Fruit fly (Drosophila melanogaster) whole organism, embryonic: Measurements from ENCODE around the gene Rtnl2.

Source experiments
- Bteb2 ChIP-seq: fragments of 200-800 bp; sonication (Bioruptor generic); optimal IDR thresholded peaks from 2 replicates; lab custom pipeline; 2016; ENCODE audit warnings: missing biosample characterization, missing genetic modification characterization
- CG12071 ChIP-seq: fragments of 200-800 bp; sonication (Bioruptor generic); optimal IDR thresholded peaks from 3 replicates; lab custom pipeline; 2018; ENCODE audit warnings: missing biosample characterization, mild to moderate bottlenecking, missing genetic modification characterization
- CG12769 ChIP-seq: fragments of 200-800 bp; sonication (Bioruptor generic); optimal IDR thresholded peaks from 2 replicates; lab custom pipeline; 2019; ENCODE audit warnings: missing biosample characterization, mild to moderate bottlenecking, missing genetic modification characterization, moderate library complexity
- CG15011 ChIP-seq: fragments of 200-800 bp; sonication (Bioruptor generic); optimal IDR thresholded peaks from 3 replicates; lab custom pipeline; 2018; ENCODE audit warnings: missing biosample characterization, mild to moderate bottlenecking, missing genetic modification characterization
- CG15269 ChIP-seq: fragments of 200-800 bp; sonication (Bioruptor generic); optimal IDR thresholded peaks from 2 replicates; lab custom pipeline; 2018; ENCODE audit warnings: missing biosample characterization, mild to moderate bottlenecking, missing genetic modification characterization, moderate library complexity
- CG17912 ChIP-seq: fragments of 200-800 bp; sonication (Bioruptor generic); optimal IDR thresholded peaks from 2 replicates; lab custom pipeline; 2018; ENCODE audit warnings: missing biosample characterization, mild to moderate bottlenecking, missing genetic modification characterization
- CG32532 ChIP-seq: fragments of 200-800 bp; sonication (Bioruptor generic); IDR thresholded peaks from 2 replicates; pipeline ENCODE4 v1.3.6; 2022; ENCODE audit warnings: missing biosample characterization, missing genetic modification characterization
- CG4617 ChIP-seq: fragments of 200-800 bp; sonication (Bioruptor generic); optimal IDR thresholded peaks from 3 replicates; lab custom pipeline; 2016; ENCODE audit warnings: missing biosample characterization, missing genetic modification characterization, borderline replicate concordance
- CG5953 ChIP-seq: fragments of 200-800 bp; sonication (Bioruptor generic); IDR thresholded peaks from 2 replicates; pipeline ENCODE4 v1.3.6; 2022; ENCODE audit warnings: missing biosample characterization, missing genetic modification characterization
- CG7357 ChIP-seq: fragments of 200-800 bp; sonication (Bioruptor generic); IDR thresholded peaks from 3 replicates; pipeline ENCODE4 v1.3.6; 2022; ENCODE audit warnings: missing biosample characterization, missing genetic modification characterization
- CG7745 ChIP-seq: fragments of 200-800 bp; sonication (Bioruptor generic); optimal IDR thresholded peaks from 2 replicates; lab custom pipeline; 2018; ENCODE audit warnings: missing biosample characterization, mild to moderate bottlenecking, missing genetic modification characterization, moderate library complexity
- CG7786 ChIP-seq: fragments of 200-800 bp; sonication (Bioruptor generic); optimal IDR thresholded peaks from 2 replicates; lab custom pipeline; 2016; ENCODE audit warnings: missing biosample characterization, missing genetic modification characterization
- CG8359 ChIP-seq: fragments of 200-800 bp; sonication (Bioruptor generic); optimal IDR thresholded peaks from 2 replicates; lab custom pipeline; 2017; ENCODE audit warnings: missing biosample characterization, mild to moderate bottlenecking, missing genetic modification characterization, borderline replicate concordance
- CG8924 ChIP-seq: fragments of 200-800 bp; optimal IDR thresholded peaks from 3 replicates; lab custom pipeline; 2019; ENCODE audit warnings: missing biosample characterization, mild to moderate bottlenecking, missing genetic modification characterization, moderate library complexity
- CoRest ChIP-seq: fragments of 200-800 bp; sonication (Bioruptor generic); optimal IDR thresholded peaks from 3 replicates; lab custom pipeline; 2018; ENCODE audit warnings: missing biosample characterization, mild to moderate bottlenecking, missing genetic modification characterization, moderate library complexity
- Dll ChIP-seq: fragments of 200-800 bp; sonication (Bioruptor generic); IDR thresholded peaks from 4 replicates; pipeline ENCODE4 v1.3.6; 2022; ENCODE audit warnings: missing biosample characterization, missing genetic modification characterization; ENCODE audit not compliant: partially characterized antibody
- Doc2 ChIP-seq: fragments of 200-800 bp; sonication (Bioruptor generic); IDR thresholded peaks from 2 replicates; pipeline ENCODE4 v1.3.6; 2022; ENCODE audit warnings: missing biosample characterization, missing genetic modification characterization
- Drgx ChIP-seq: fragments of 200-800 bp; sonication (Bioruptor generic); IDR thresholded peaks from 2 replicates; pipeline ENCODE4 v1.3.6; 2022; ENCODE audit warnings: missing biosample characterization, missing genetic modification characterization
- Elba2 ChIP-seq: fragments of 200-800 bp; sonication (Bioruptor generic); optimal IDR thresholded peaks from 3 replicates; lab custom pipeline; 2016; ENCODE audit warnings: missing biosample characterization, missing genetic modification characterization
- Gsc ChIP-seq: fragments of 200-800 bp; sonication (Bioruptor generic); IDR thresholded peaks from 2 replicates; pipeline ENCODE4 v1.3.6; 2022; ENCODE audit warnings: missing biosample characterization, missing genetic modification characterization
- Hr51 ChIP-seq, 2 experiments: fragments of 200-800 bp; sonication (Bioruptor generic); optimal IDR thresholded peaks; 2 replicates in 1 of 2; 3 replicates in 1 of 2; lab custom pipeline; 2016 to 2018; ENCODE audit warnings: missing biosample characterization in 2 of 2, missing genetic modification characterization in 2 of 2, mild to moderate bottlenecking in 1 of 2, moderate library complexity in 1 of 2
- Hr78 ChIP-seq, 2 experiments: fragments of 200-800 bp in 1 of 2; fragments of >200 bp in 1 of 2; sonication (Bioruptor generic) in 1 of 2; optimal IDR thresholded peaks; 2 replicates each; lab custom pipeline; 2017 to 2019; ENCODE audit warnings: missing biosample characterization in 2 of 2, missing genetic modification characterization in 2 of 2, mild to moderate bottlenecking in 1 of 2, moderate library complexity in 1 of 2
- Med ChIP-seq: fragments of 200-800 bp; sonication (Bioruptor generic); peaks from one replicate; lab custom pipeline; 2016; ENCODE audit warnings: missing biosample characterization, missing genetic modification characterization, mild to moderate bottlenecking, inconsistent platforms, moderate library complexity
- abd-A ChIP-seq: fragments of 200-800 bp; sonication (Bioruptor generic); optimal IDR thresholded peaks from 3 replicates; lab custom pipeline; 2019; ENCODE audit warnings: missing biosample characterization, mild to moderate bottlenecking, missing genetic modification characterization, moderate library complexity
- bowl ChIP-seq: fragments of 200-800 bp; sonication (Bioruptor generic); IDR thresholded peaks from 2 replicates; pipeline ENCODE4 v1.3.6; 2022; ENCODE audit warnings: missing biosample characterization, missing genetic modification characterization
- chif ChIP-seq, 2 experiments: fragments of 200-800 bp; sonication (Bioruptor generic); optimal IDR thresholded peaks; 3 replicates each; lab custom pipeline; 2016; ENCODE audit warnings: missing biosample characterization in 2 of 2, missing genetic modification characterization in 2 of 2
- chinmo ChIP-seq: fragments of 200-800 bp; sonication (Bioruptor generic); IDR thresholded peaks from 4 replicates; pipeline ENCODE4 v1.3.6; 2022; ENCODE audit warnings: missing biosample characterization, missing genetic modification characterization; ENCODE audit not compliant: partially characterized antibody
- ci ChIP-seq: fragments of 200-800 bp; sonication (Bioruptor generic); IDR thresholded peaks from 3 replicates; pipeline ENCODE4 v1.3.6; 2022; ENCODE audit warnings: missing biosample characterization, missing genetic modification characterization
- dmrt99B ChIP-seq: fragments of 200-800 bp; sonication (Bioruptor generic); optimal IDR thresholded peaks from 2 replicates; lab custom pipeline; 2018; ENCODE audit warnings: missing biosample characterization, mild to moderate bottlenecking, missing genetic modification characterization, moderate library complexity
- esg ChIP-seq: fragments of 200-800 bp; sonication (Bioruptor generic); conservative IDR thresholded peaks from 2 replicates; pipeline ENCODE4 v1.3.6; 2022; ENCODE audit warnings: missing biosample characterization, missing genetic modification characterization
- gcm ChIP-seq: fragments of 200-800 bp; sonication (Bioruptor generic); optimal IDR thresholded peaks from 2 replicates; lab custom pipeline; 2019; ENCODE audit warnings: missing biosample characterization, mild to moderate bottlenecking, missing genetic modification characterization, moderate library complexity
- gem ChIP-seq: fragments of 200-800 bp; sonication (Bioruptor generic); optimal IDR thresholded peaks from 2 replicates; lab custom pipeline; 2019; ENCODE audit warnings: missing biosample characterization, mild to moderate bottlenecking, missing genetic modification characterization, moderate library complexity
- hb ChIP-seq: fragments of 200-800 bp; sonication (Bioruptor generic); IDR thresholded peaks from 3 replicates; pipeline ENCODE4 v1.3.6; 2022; ENCODE audit warnings: missing biosample characterization, missing genetic modification characterization; ENCODE audit not compliant: partially characterized antibody
- hkb ChIP-seq, 2 experiments: fragments of 200-800 bp in 1 of 2; fragments of >200 bp in 1 of 2; sonication (Bioruptor generic) in 1 of 2; IDR thresholded peaks in 1 of 2; optimal IDR thresholded peaks in 1 of 2; 2 replicates each; pipeline versions ENCODE4 v1.3.6 to Lab custom; 2017 to 2022; ENCODE audit warnings: missing biosample characterization in 1 of 2, missing genetic modification characterization in 1 of 2
- lov ChIP-seq, 2 experiments: fragments of 200-800 bp in 1 of 2; fragments of >200 bp in 1 of 2; sonication (Bioruptor generic) in 1 of 2; IDR thresholded peaks in 1 of 2; optimal IDR thresholded peaks in 1 of 2; 2 replicates in 1 of 2; 3 replicates in 1 of 2; pipeline versions ENCODE4 v1.3.6 to Lab custom; 2017 to 2022; ENCODE audit warnings: missing biosample characterization in 1 of 2, missing genetic modification characterization in 1 of 2
- ranshi ChIP-seq: fragments of 200-800 bp; sonication (Bioruptor generic); IDR thresholded peaks from 2 replicates; pipeline ENCODE4 v1.3.6; 2022; ENCODE audit warnings: missing biosample characterization, missing genetic modification characterization
- rib ChIP-seq: fragments of 200-800 bp; sonication (Bioruptor generic); IDR thresholded peaks from 2 replicates; pipeline ENCODE4 v1.3.6; 2022; ENCODE audit warnings: missing biosample characterization, missing genetic modification characterization
- run ChIP-seq: fragments of 200-800 bp; sonication (Bioruptor generic); optimal IDR thresholded peaks from 3 replicates; lab custom pipeline; 2018; ENCODE audit warnings: missing biosample characterization, mild to moderate bottlenecking, missing genetic modification characterization
- sd ChIP-seq: fragments of 200-800 bp; sonication (Bioruptor generic); optimal IDR thresholded peaks from 3 replicates; lab custom pipeline; 2018; ENCODE audit warnings: missing biosample characterization, mild to moderate bottlenecking, missing genetic modification characterization, moderate library complexity
- sima ChIP-seq: fragments of 200-800 bp; sonication (Bioruptor generic); optimal IDR thresholded peaks from 2 replicates; lab custom pipeline; 2016; ENCODE audit warnings: missing biosample characterization, missing genetic modification characterization
- sisA ChIP-seq: fragments of 200-800 bp; sonication (Bioruptor generic); IDR thresholded peaks from 2 replicates; pipeline ENCODE4 v1.3.6; 2022; ENCODE audit warnings: missing biosample characterization, missing genetic modification characterization
- sug ChIP-seq: fragments of 200-800 bp; optimal IDR thresholded peaks from 2 replicates; lab custom pipeline; 2019; ENCODE audit warnings: missing biosample characterization, mild to moderate bottlenecking, missing genetic modification characterization, moderate library complexity

Rtnl2 gene

dm6 chr3R:7504989-7505761 is 24.9 kb downstream of the Rtnl2 start, which contains the start of gene alpha-Est9 (continued):
- no peak for TF ChIP-seq Dll (GFP tag; lab: Robert Waterston, UW)
- no peak for TF ChIP-seq CoRest
- TF ChIP-seq ranshi (GFP tag; lab: Robert Waterston, UW): no peak
- no peak for TF ChIP-seq Doc2 (GFP tag; lab: Robert Waterston, UW)
- TF ChIP-seq hb (GFP tag; lab: Robert Waterston, UW): no peak

dm6 chr3R:7503216-7503615 is 26.8 kb downstream of the Rtnl2 start:
- no peak for TF ChIP-seq Hr78 (GFP tag; optimal IDR thresholded peaks at IDR 0.05; lab: Kevin White, UChicago)
- peak; percentile 15 for TF ChIP-seq sug (tag; lab: Kevin White, UChicago)
- no peak for TF ChIP-seq Drgx (GFP tag; lab: Robert Waterston, UW)
- TF ChIP-seq CG32532 (GFP tag; lab: Robert Waterston, UW): 0 out of 2 replicates have a peak, but pooled peaks have one; percentile 21
- TF ChIP-seq lov (optimal IDR thresholded peaks at IDR 0.05; lab: Kevin White, UChicago): no peak
- no peak for TF ChIP-seq lov (GFP tag; IDR thresholded peaks at IDR 0.05; lab: Robert Waterston, UW)
- TF ChIP-seq sd (tag; lab: Kevin White, UChicago): peak; percentile 48
- TF ChIP-seq CG8359 (GFP tag; lab: Kevin White, UChicago): no peak
- peak; percentile 45 for TF ChIP-seq CG12769 (tag; lab: Kevin White, UChicago)
- TF ChIP-seq Med: peak; percentile 76
- TF ChIP-seq chinmo (GFP tag; lab: Robert Waterston, UW): 0 out of 4 replicates have a peak, but pooled peaks have one; percentile 40
- TF ChIP-seq CG7357 (GFP tag; lab: Robert Waterston, UW): no peak
- peak; percentile 55; the same call in 1 of the 2 replicates for TF ChIP-seq rib (GFP tag; lab: Robert Waterston, UW)
- TF ChIP-seq, all 482 proteins: peak for 7

dm6 chr3R:7502276-7502675 is 27.8 kb downstream of the Rtnl2 start, which contains the start of gene Mics1:
Gene Mics1 (minus strand): TSS chr3R:7502376.
- peak; percentile 44 for TF ChIP-seq gem
- peak; percentile 52 for TF ChIP-seq sd (tag; lab: Kevin White, UChicago)
- TF ChIP-seq CG8924 (tag; lab: Kevin White, UChicago): no peak
- TF ChIP-seq, all 482 proteins: peak for 2

- TF ChIP-seq hkb (optimal IDR thresholded peaks at IDR 0.05; lab: Kevin White, UChicago): no peak
- no peak for TF ChIP-seq hkb (GFP tag; IDR thresholded peaks at IDR 0.05; lab: Robert Waterston, UW)
- no peak for TF ChIP-seq CG17912 (GFP tag; lab: Kevin White, UChicago)
- peak; percentile 27 for TF ChIP-seq CG15269 (tag; lab: Kevin White, UChicago)
- TF ChIP-seq gcm (GFP tag; lab: Kevin White, UChicago): no peak
- TF ChIP-seq CG5953: no peak
- no peak for TF ChIP-seq ci (GFP tag; lab: Robert Waterston, UW)
- no peak for TF ChIP-seq CG12071 (GFP tag; lab: Kevin White, UChicago)
- no peak for TF ChIP-seq CG7745 (tag; lab: Kevin White, UChicago)
- no peak for TF ChIP-seq sima (GFP tag; lab: Kevin White, UChicago)
- TF ChIP-seq esg: 0 out of 2 replicates have a peak, but pooled peaks have one; percentile 20
- TF ChIP-seq CG7786 (GFP tag; lab: Kevin White, UChicago): no peak
- peak; percentile 15 for TF ChIP-seq dmrt99B
- no peak for TF ChIP-seq Elba2 (GFP tag; lab: Kevin White, UChicago)
- TF ChIP-seq CG15011 (GFP tag; lab: Kevin White, UChicago): no peak
- TF ChIP-seq Hr51 (GFP tag; optimal IDR thresholded peaks at IDR 0.05; lab: Kevin White, UChicago): peak in 1 of 2 experiments; percentile 54
- TF ChIP-seq bowl (GFP tag; lab: Robert Waterston, UW): no peak
- no peak for TF ChIP-seq run
- TF ChIP-seq Gsc (GFP tag; lab: Robert Waterston, UW): no peak
- peak; percentile 22 for TF ChIP-seq Bteb2
- TF ChIP-seq chif (GFP tag; optimal IDR thresholded peaks at IDR 0.05; lab: Kevin White, UChicago): no peak
- no peak for TF ChIP-seq abd-A (tag; lab: Kevin White, UChicago)
- TF ChIP-seq sisA (GFP tag; lab: Robert Waterston, UW): no peak
- no peak for TF ChIP-seq CG4617 (GFP tag; lab: Kevin White, UChicago)
These were observed 29.5 kb downstream of the Rtnl2 start for dm6 chr3R:7500513-7500912.
